Worm (Caenorhabditis elegans) whole organism, early embryonic: Measurements from ENCODE around the gene F46H5.11.

Experiments used
- ama-1 ChIP-seq: fragments of 150-350 bp; optimal IDR thresholded peaks from 2 replicates; lab custom pipeline; 2014
- ceh-13 ChIP-seq: fragments of 200-800 bp; sonication (Bioruptor generic); optimal IDR thresholded peaks from 2 replicates; lab custom pipeline; 2018; ENCODE audit warnings: mild to moderate bottlenecking, missing genetic modification characterization, missing compliant biosample characterization
- ets-7 ChIP-seq: sonication (generic microtip); optimal IDR thresholded peaks from 2 replicates; lab custom pipeline; 2016; ENCODE audit warnings: missing genotype, missing genetic modification characterization, missing compliant biosample characterization
- hnd-1 ChIP-seq: sonication (generic microtip); optimal IDR thresholded peaks from 2 replicates; lab custom pipeline; 2016; ENCODE audit warnings: missing genetic modification characterization, missing compliant biosample characterization

ce11 chrX:7278095-7278494 lies 6.2 kb upstream of the F46H5.11 start:
- TF ChIP-seq ceh-13 (GFP tag; lab: Kevin White, UChicago): no peak
- no peak for TF ChIP-seq hnd-1 (tag; lab: Kevin White, UChicago)
- no peak for TF ChIP-seq ets-7 (tag; lab: Kevin White, UChicago)
- no peak for TF ChIP-seq ama-1 (lab: Kevin White, UChicago)
